Fruit fly (Drosophila melanogaster): ENCODE results near the gene CG3557.

CG3557 gene

dm6 chr2L:2426444-2427188 lies 41.0 kb upstream of the CG3557 start (continued):
- peak; percentile 71 for TF ChIP-seq unpg (GFP tag; optimal IDR thresholded peaks at IDR 0.05)
- peak; percentile 40 for TF ChIP-seq Hr3 (GFP tag; optimal IDR thresholded peaks at IDR 0.05)
- TF ChIP-seq chn (GFP tag; optimal IDR thresholded peaks at IDR 0.05): peak; percentile 28
- peak; percentile 42; the same call in 1 of the 3 replicates for TF ChIP-seq ase (GFP tag; IDR thresholded peaks at IDR 0.05)
- no peak for TF ChIP-seq nerfin-1 (tag; optimal IDR thresholded peaks at IDR 0.05)
- no peak for TF ChIP-seq ro (GFP tag; IDR thresholded peaks at IDR 0.05)
- TF ChIP-seq NK7.1 (GFP tag; optimal IDR thresholded peaks at IDR 0.05): peak; percentile 12
- no peak for TF ChIP-seq CG10431 (GFP tag; optimal IDR thresholded peaks at IDR 0.05)
- TF ChIP-seq Hr39 (optimal IDR thresholded peaks at IDR 0.05): peak; percentile 33
- no peak for TF ChIP-seq CHES-1-like (GFP tag; optimal IDR thresholded peaks at IDR 0.05)
- no peak for TF ChIP-seq knrl (GFP tag; IDR thresholded peaks at IDR 0.05; ENCODE audit: partially characterized antibody)
- TF ChIP-seq Asciz (GFP tag; optimal IDR thresholded peaks at IDR 0.05): peak; percentile 59
- no peak for TF ChIP-seq pan (optimal IDR thresholded peaks at IDR 0.05)
- TF ChIP-seq pan (GFP tag; optimal IDR thresholded peaks at IDR 0.05 in 1 of 2, IDR thresholded peaks at IDR 0.05 in 1 of 2): peak in 1 of 2 experiments; percentile 71
- TF ChIP-seq CG14441 (GFP tag; IDR thresholded peaks at IDR 0.05): peak; percentile 76
- TF ChIP-seq wor (GFP tag; IDR thresholded peaks at IDR 0.05): peak; percentile 59
- no peak for TF ChIP-seq Stat92E (GFP tag; optimal IDR thresholded peaks at IDR 0.05)
- 0 out of 2 replicates have a peak, but pooled peaks have one; percentile 35 for TF ChIP-seq stc (GFP tag; IDR thresholded peaks at IDR 0.05)
- TF ChIP-seq Bdp1 (GFP tag; optimal IDR thresholded peaks at IDR 0.05): no peak
- TF ChIP-seq E2f1 (GFP tag; IDR thresholded peaks at IDR 0.05): peak; percentile 52
- TF ChIP-seq D19B (GFP tag; optimal IDR thresholded peaks at IDR 0.05): no peak
- TF ChIP-seq CG12391 (tag; optimal IDR thresholded peaks at IDR 0.05): peak; percentile 44
- TF ChIP-seq HHEX (GFP tag; optimal IDR thresholded peaks at IDR 0.05): peak; percentile 21
- peak; percentile 55 for TF ChIP-seq Ssrp (tag; optimal IDR thresholded peaks at IDR 0.05)
- peak; percentile 30; the same call in 1 of the 2 replicates for TF ChIP-seq Nf-YA (GFP tag; IDR thresholded peaks at IDR 0.05)
- peak; percentile 40 for TF ChIP-seq CoRest (tag; optimal IDR thresholded peaks at IDR 0.05)
- TF ChIP-seq fu2 (GFP tag; optimal IDR thresholded peaks at IDR 0.05): peak; percentile 11
- TF ChIP-seq mam (GFP tag; optimal IDR thresholded peaks at IDR 0.05): peak; percentile 35
- no peak for TF ChIP-seq Dll (GFP tag; IDR thresholded peaks at IDR 0.05; ENCODE audit: partially characterized antibody)
- TF ChIP-seq gem (tag; optimal IDR thresholded peaks at IDR 0.05): peak; percentile 75
- TF ChIP-seq HLH3B (GFP tag; IDR thresholded peaks at IDR 0.05): peak; percentile 72
- peak; percentile 60 for TF ChIP-seq CG8089 (GFP tag; optimal IDR thresholded peaks at IDR 0.05)
- no peak for TF ChIP-seq cad (GFP tag; optimal IDR thresholded peaks at IDR 0.05)
- TF ChIP-seq dmrt11E (tag; optimal IDR thresholded peaks at IDR 0.05): no peak
- TF ChIP-seq odd (GFP tag; optimal IDR thresholded peaks at IDR 0.05): no peak
- no peak for TF ChIP-seq gcm2 (GFP tag; optimal IDR thresholded peaks at IDR 0.05)
- TF ChIP-seq CG6272 (GFP tag; IDR thresholded peaks at IDR 0.05): peak; percentile 46; the same call in 1 of the 2 replicates
- TF ChIP-seq slp2 (GFP tag; optimal IDR thresholded peaks at IDR 0.05): peak; percentile 20
- TF ChIP-seq Abd-B (GFP tag; optimal IDR thresholded peaks at IDR 0.05): peak; percentile 61
- TF ChIP-seq Antp (GFP tag; optimal IDR thresholded peaks at IDR 0.05): peak; percentile 55
- TF ChIP-seq bcd (GFP tag; optimal IDR thresholded peaks at IDR 0.05): peak; percentile 54
- peak; percentile 66 for TF ChIP-seq CG7839 (tag; optimal IDR thresholded peaks at IDR 0.05)
- TF ChIP-seq CG12744 (GFP tag; optimal IDR thresholded peaks at IDR 0.05): no peak
- TF ChIP-seq CG17328 (GFP tag; IDR thresholded peaks at IDR 0.05): peak; percentile 65
- TF ChIP-seq CG17361 (GFP tag; IDR thresholded peaks at IDR 0.05): peak; percentile 41; the same call in 1 of the 3 replicates
- TF ChIP-seq Sry-β (GFP tag; optimal IDR thresholded peaks at IDR 0.05): no peak
- TF ChIP-seq dysf (GFP tag; IDR thresholded peaks at IDR 0.05): peak; percentile 65
- peak; percentile 17 for TF ChIP-seq D19A (tag; optimal IDR thresholded peaks at IDR 0.05)
- TF ChIP-seq Rfx (GFP tag; IDR thresholded peaks at IDR 0.05): peak; percentile 63
- TF ChIP-seq Dref (GFP tag; IDR thresholded peaks at IDR 0.05): no peak

All from whole organism, embryonic.